Worm (Caenorhabditis elegans) whole organism, L1 larva: ENCODE results near the gene chtb-3.

Source experiments
- ceh-8 ChIP-seq: fragments of 200-800 bp; sonication (Bioruptor generic); optimal IDR thresholded peaks from 2 replicates; lab custom pipeline; 2018; ENCODE audit warnings: mild to moderate bottlenecking, missing genetic modification characterization, moderate library complexity, missing compliant biosample characterization
- ceh-82 ChIP-seq, 3 experiments: fragments of 150-350 bp in 1 of 3; sonication (generic microtip) in 2 of 3; optimal IDR thresholded peaks; 2 replicates each; lab custom pipeline; 2014 to 2017; ENCODE audit warnings: missing biosample characterization in 3 of 3, missing genetic modification characterization in 3 of 3
- isw-1 ChIP-seq: fragments of 200-800 bp; sonication (Bioruptor generic); IDR thresholded peaks from 2 replicates; pipeline ENCODE4 v1.3.6; 2022; ENCODE audit warnings: missing genetic modification characterization, missing compliant biosample characterization
- lin-39 ChIP-seq: fragments of 150-350 bp; optimal IDR thresholded peaks from 2 replicates; lab custom pipeline; 2014; ENCODE audit warnings: missing biosample characterization, missing genetic modification reagents, missing genetic modification characterization
- nhr-11 ChIP-seq: fragments of 150-350 bp; optimal IDR thresholded peaks from 2 replicates; lab custom pipeline; 2014; ENCODE audit warnings: missing biosample characterization, missing genetic modification characterization
- pqm-1 ChIP-seq: sonication (generic microtip); optimal IDR thresholded peaks from 3 replicates; lab custom pipeline; 2017; ENCODE audit warnings: missing biosample characterization, missing genetic modification characterization
- tbx-2 ChIP-seq: sonication (generic microtip); optimal IDR thresholded peaks from 2 replicates; lab custom pipeline; 2016; ENCODE audit warnings: missing genetic modification characterization, missing compliant biosample characterization
- unc-62 ChIP-seq: fragments of 150-350 bp; optimal IDR thresholded peaks from 2 replicates; lab custom pipeline; 2014; ENCODE audit warnings: missing biosample characterization, missing genetic modification reagents, missing genetic modification characterization
- zip-4 ChIP-seq: fragments of 200-800 bp; sonication (Bioruptor generic); optimal IDR thresholded peaks from 2 replicates; lab custom pipeline; 2018; ENCODE audit warnings: mild to moderate bottlenecking, missing genetic modification characterization, moderate library complexity, missing compliant biosample characterization
- ztf-11 ChIP-seq, 2 experiments: sonication (generic microtip); optimal IDR thresholded peaks; 2 replicates each; lab custom pipeline; 2016 to 2017; ENCODE audit warnings: missing genetic modification characterization in 2 of 2, missing biosample characterization in 1 of 2, missing compliant biosample characterization in 1 of 2

ce11 chrX:6357772-6358171 is 38.3 kb upstream of the chtb-3 start, which contains the start of gene C03B1.10:
- TF ChIP-seq isw-1 (GFP tag; lab: Robert Waterston, UW) (no peak), lin-39 (no peak), ceh-8 (no peak), ceh-82 (tag; optimal IDR thresholded peaks at IDR 0.05; lab: Kevin White, UChicago) (no peak), tbx-2 (tag; lab: Kevin White, UChicago) (no peak), ztf-11 (tag; optimal IDR thresholded peaks at IDR 0.05; lab: Kevin White, UChicago) (no peak), nhr-11 (tag; lab: Kevin White, UChicago) (no peak), pqm-1 (no peak), unc-62 (GFP tag; lab: Kevin White, UChicago) (no peak), zip-4 (GFP tag; lab: Kevin White, UChicago) (no peak)
